Worm (Caenorhabditis elegans): Measurements from ENCODE around the gene cnt-2.

- TF ChIP-seq ztf-23 (GFP tag; IDR thresholded peaks at IDR 0.05) (no peak), flt-1 (GFP tag; IDR thresholded peaks at IDR 0.05) (no peak), tab-1 (GFP tag; IDR thresholded peaks at IDR 0.05) (no peak), T22C8.4 (GFP tag; IDR thresholded peaks at IDR 0.05) (no peak)
Measured at ce11 chrIII:10654718-10655117, at the start of gene cnt-2.

Data from whole organism, midembryonic.